Worm (Caenorhabditis elegans) whole organism, L3 larva: ENCODE data around the gene C03A3.1.

ENCODE experiments used
- aly-2 ChIP-seq: fragments of 150-350 bp; optimal IDR thresholded peaks from 2 replicates; lab custom pipeline; 2014; ENCODE audit warnings: missing biosample characterization, missing genetic modification characterization
- ceh-82 ChIP-seq: fragments of 150-350 bp; optimal IDR thresholded peaks from 2 replicates; lab custom pipeline; 2014; ENCODE audit warnings: missing biosample characterization, missing genetic modification characterization
- elt-2 ChIP-seq: sonication (generic microtip); optimal IDR thresholded peaks from 2 replicates; lab custom pipeline; 2016; ENCODE audit warnings: missing genetic modification reagents, mild to moderate bottlenecking, missing genetic modification characterization, missing compliant biosample characterization
- jun-1 ChIP-seq: fragments of 150-350 bp; optimal IDR thresholded peaks from 2 replicates; lab custom pipeline; 2014; ENCODE audit warnings: missing biosample characterization, missing genetic modification reagents, missing genetic modification characterization
- nhr-12 ChIP-seq: fragments of 150-350 bp; optimal IDR thresholded peaks from 2 replicates; lab custom pipeline; 2014; ENCODE audit warnings: missing biosample characterization, missing genetic modification characterization
- nhr-23 ChIP-seq: fragments of 150-350 bp; optimal IDR thresholded peaks from 2 replicates; lab custom pipeline; 2014; ENCODE audit warnings: missing biosample characterization, missing genetic modification reagents, missing genetic modification characterization
- sea-2 ChIP-seq: fragments of 150-350 bp; sonication (generic microtip); optimal IDR thresholded peaks from 4 replicates; lab custom pipeline; 2014; ENCODE audit warnings: missing biosample characterization, missing genetic modification reagents, missing genetic modification characterization
- snpc-4 ChIP-seq: fragments of 150-350 bp; optimal IDR thresholded peaks from 2 replicates; lab custom pipeline; 2014; ENCODE audit warnings: missing biosample characterization, missing genetic modification characterization
- unc-62 ChIP-seq: fragments of 150-350 bp; sonication (generic microtip); optimal IDR thresholded peaks from 4 replicates; lab custom pipeline; 2014; ENCODE audit warnings: missing biosample characterization, missing genetic modification reagents, missing genetic modification characterization

DNA sequence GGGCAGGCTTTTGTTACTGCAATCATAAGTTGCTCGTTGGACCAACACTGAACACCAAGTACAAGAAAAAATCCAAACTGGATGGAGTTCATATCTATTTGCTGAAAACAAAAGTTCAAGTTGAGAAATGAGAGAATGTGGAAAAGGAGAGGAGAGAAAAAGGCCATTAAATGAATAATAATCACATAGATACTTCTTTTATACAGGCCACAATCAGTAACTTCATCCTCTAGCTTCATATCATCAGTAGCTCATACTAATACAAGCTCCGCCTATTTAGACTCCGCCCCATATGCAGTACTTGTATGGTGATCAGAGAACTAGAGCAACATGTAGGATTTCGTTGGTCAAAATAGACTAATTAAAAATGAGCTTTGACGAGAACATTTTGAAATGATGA lies 22.1 kb downstream of the C03A3.1 start, which contains the start of gene F38B2.2:
- TF ChIP-seq ceh-82 (no peak), unc-62 (GFP tag; lab: Kevin White, UChicago) (no peak), nhr-23 (tag; lab: Kevin White, UChicago) (no peak), sea-2 (GFP tag; lab: Kevin White, UChicago) (no peak), jun-1 (tag; lab: Kevin White, UChicago) (no peak), aly-2 (tag; lab: Kevin White, UChicago) (no peak), snpc-4 (tag; lab: Kevin White, UChicago) (no peak), nhr-12 (tag; lab: Kevin White, UChicago) (no peak), elt-2 (no peak)
